Worm (Caenorhabditis elegans) whole organism, L4/young adult: ENCODE results near the gene H04D03.2.

ENCODE experiments used
- dao-5 ChIP-seq: sonication (generic microtip); optimal IDR thresholded peaks from 2 replicates; lab custom pipeline; 2016; ENCODE audit warnings: missing genotype, missing genetic modification characterization, moderate library complexity, missing compliant biosample characterization
- him-1 ChIP-seq: sonication (generic microtip); optimal IDR thresholded peaks from 2 replicates; lab custom pipeline; 2016; ENCODE audit warnings: missing genotype, missing genetic modification reagents, missing genetic modification characterization, missing compliant biosample characterization

DNA sequence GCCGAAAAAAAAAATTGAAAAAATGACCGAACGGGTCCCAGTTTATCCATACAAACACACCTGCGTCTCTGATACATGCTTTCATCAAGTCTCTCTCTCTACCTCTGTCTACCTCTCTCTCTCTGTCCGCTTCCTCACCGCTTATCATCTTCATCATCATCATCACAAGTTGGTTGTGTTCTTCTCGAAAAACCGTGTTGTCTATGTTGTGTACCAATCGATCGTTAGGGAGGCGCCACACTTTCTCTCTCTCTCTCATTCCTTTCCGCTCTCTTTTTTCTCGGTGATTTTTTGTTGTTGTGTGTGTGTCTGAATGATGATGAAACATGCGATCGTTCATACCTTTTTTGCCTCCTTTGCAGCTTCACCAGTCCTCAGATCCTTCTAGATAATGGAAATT, 21.4 kb upstream of the H04D03.2 start:
- TF ChIP-seq dao-5 (tag; lab: Kevin White, UChicago), result no peak
- TF ChIP-seq him-1 (tag; lab: Kevin White, UChicago), result no peak
